Fruit fly (Drosophila melanogaster): ENCODE measurements around the gene CG15571.

CG15571 gene

dm6 chrX:4212725-4213124 is 4.5 kb downstream of the CG15571 start, which contains the start of gene CG43288:
TSS of gene CG43288 (plus strand) at chrX:4213025.
- TF ChIP-seq sens (GFP tag) (peak; percentile 12), nerfin-1 (tag; optimal IDR thresholded peaks at IDR 0.05) (no peak), ara (GFP tag; IDR thresholded peaks at IDR 0.05) (no peak)

dm6 chrX:4206764-4207163 is 10.4 kb downstream of the CG15571 start:
- no peak for TF ChIP-seq CG11723 (GFP tag; optimal IDR thresholded peaks at IDR 0.05)
- TF ChIP-seq CG11504 (tag; optimal IDR thresholded peaks at IDR 0.05) = peak; percentile 88
- TF ChIP-seq CG13123 (GFP tag; optimal IDR thresholded peaks at IDR 0.05) = no peak
- peak; percentile 61 for TF ChIP-seq scrt (GFP tag; optimal IDR thresholded peaks at IDR 0.05)
- TF ChIP-seq seq (GFP tag; IDR thresholded peaks at IDR 0.05) = no peak
- TF ChIP-seq pros (GFP tag; optimal IDR thresholded peaks at IDR 0.05) = peak; percentile 1
- TF ChIP-seq dm (GFP tag; optimal IDR thresholded peaks at IDR 0.05) = no peak
- TF ChIP-seq CG2199 (GFP tag; IDR thresholded peaks at IDR 0.05) = 0 out of 3 replicates have a peak, but pooled peaks have one; percentile 25

DNA sequence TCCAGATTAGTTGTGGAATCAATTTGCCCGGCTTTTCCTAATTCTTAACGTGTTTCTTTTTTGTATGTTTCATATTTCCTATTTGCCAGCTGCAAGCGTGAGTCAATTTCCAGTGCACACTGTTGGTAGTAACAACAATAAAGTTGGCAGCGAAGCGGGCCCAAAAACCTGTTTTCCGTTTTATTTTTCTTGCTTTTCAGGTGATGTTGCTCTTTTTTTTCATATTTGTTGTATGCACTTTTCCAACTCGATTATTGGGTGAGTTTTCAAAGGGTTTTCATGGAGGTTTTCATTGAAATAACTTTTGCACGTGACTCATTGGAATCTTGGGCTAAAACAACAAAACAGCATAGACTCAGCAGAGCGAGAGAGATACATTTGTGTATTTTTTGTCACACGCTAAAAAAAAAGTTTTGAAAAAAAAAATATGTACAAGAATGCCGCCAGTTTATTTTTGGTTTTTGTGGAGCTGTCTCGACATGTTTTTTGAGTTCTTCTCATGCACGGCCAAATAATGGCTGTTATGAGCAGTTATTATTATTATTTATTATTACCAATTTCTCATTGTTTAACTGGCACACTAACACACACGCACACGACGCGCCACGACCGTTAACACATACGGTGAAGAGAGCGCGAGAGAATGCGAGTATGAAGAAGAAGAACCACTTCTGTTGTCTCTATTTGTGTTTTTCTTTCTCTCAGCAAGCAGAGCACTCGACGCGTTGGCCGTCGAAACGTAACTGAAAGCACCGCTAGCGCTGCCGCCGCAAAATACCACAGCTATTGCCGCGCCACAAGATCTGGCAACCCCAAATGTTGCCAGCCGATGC is 11.6 kb downstream of the CG15571 start, which contains the start of gene Fas2:
TSS of gene Fas2 (minus strand) at position 748 of the 833 bp plus-strand sequence.
- peak; percentile 38 for TF ChIP-seq CrebB (tag; optimal IDR thresholded peaks at IDR 0.05)
- TF ChIP-seq CG9727 (GFP tag; optimal IDR thresholded peaks at IDR 0.05) = peak; percentile 12
- TF ChIP-seq CG17385 (GFP tag; optimal IDR thresholded peaks at IDR 0.05) = peak; percentile 93
- peak; percentile 25 for TF ChIP-seq CG15269 (tag; optimal IDR thresholded peaks at IDR 0.05)
- peak; percentile 6 for TF ChIP-seq gfzf (GFP tag; optimal IDR thresholded peaks at IDR 0.05)
- peak; percentile 58 for TF ChIP-seq odd (GFP tag; optimal IDR thresholded peaks at IDR 0.05)
- TF ChIP-seq klu (GFP tag; IDR thresholded peaks at IDR 0.05) = no peak
- TF ChIP-seq CG7745 (tag; optimal IDR thresholded peaks at IDR 0.05) = no peak
- peak; percentile 12 for TF ChIP-seq mam (GFP tag; optimal IDR thresholded peaks at IDR 0.05)
- TF ChIP-seq Gug (GFP tag; IDR thresholded peaks at IDR 0.05) = no peak
- no peak for TF ChIP-seq pnt (GFP tag; optimal IDR thresholded peaks at IDR 0.05)
- TF ChIP-seq nerfin-2 (GFP tag; IDR thresholded peaks at IDR 0.05; ENCODE audit: partially characterized antibody) = no peak
- TF ChIP-seq Adf1 (GFP tag; IDR thresholded peaks at IDR 0.05) = peak; percentile 70; the same call in 1 of the 2 replicates
- peak; percentile 69 for TF ChIP-seq Opbp (GFP tag; IDR thresholded peaks at IDR 0.05; ENCODE audit: partially characterized antibody)
- TF ChIP-seq dysf (GFP tag; IDR thresholded peaks at IDR 0.05) = peak; percentile 59
- peak; percentile 63 for TF ChIP-seq cg (GFP tag; optimal IDR thresholded peaks at IDR 0.05)
- TF ChIP-seq Bteb2 (GFP tag; optimal IDR thresholded peaks at IDR 0.05) = no peak
- no peak for TF ChIP-seq Poxn (GFP tag; IDR thresholded peaks at IDR 0.05)
- no peak for TF ChIP-seq CG31388 (GFP tag; optimal IDR thresholded peaks at IDR 0.05)
- no peak for TF ChIP-seq az2 (GFP tag; optimal IDR thresholded peaks at IDR 0.05)
- TF ChIP-seq CG7372 (GFP tag; IDR thresholded peaks at IDR 0.05) = no peak
- TF ChIP-seq lmd (GFP tag; IDR thresholded peaks at IDR 0.05) = peak; percentile 51
- TF ChIP-seq dpn (GFP tag; optimal IDR thresholded peaks at IDR 0.05) = peak in 1 of 2 experiments; percentile 47
- no peak for TF ChIP-seq Sin3A (optimal IDR thresholded peaks at IDR 0.05)
- no peak for TF ChIP-seq CG1792 (GFP tag; optimal IDR thresholded peaks at IDR 0.05)
- TF ChIP-seq dan (GFP tag; IDR thresholded peaks at IDR 0.05) = no peak
- TF ChIP-seq CG42726 (GFP tag; IDR thresholded peaks at IDR 0.05; ENCODE audit: partially characterized antibody) = peak; percentile 70
- no peak for TF ChIP-seq CG8281 (tag; optimal IDR thresholded peaks at IDR 0.05)
- peak; percentile 27 for TF ChIP-seq CG30403 (GFP tag; optimal IDR thresholded peaks at IDR 0.05)
- TF ChIP-seq CG31365 (tag; optimal IDR thresholded peaks at IDR 0.05) = no peak
- no peak for TF ChIP-seq D19A (tag; optimal IDR thresholded peaks at IDR 0.05)
- TF ChIP-seq toy (GFP tag; IDR thresholded peaks at IDR 0.05) = no peak
- no peak for TF ChIP-seq CG10959 (GFP tag; IDR thresholded peaks at IDR 0.05)
- no peak for TF ChIP-seq Lpt (GFP tag; optimal IDR thresholded peaks at IDR 0.05)
- TF ChIP-seq Dref (GFP tag; IDR thresholded peaks at IDR 0.05) = no peak
- 0 out of 2 replicates have a peak, but pooled peaks have one; percentile 14 for TF ChIP-seq HLH3B (GFP tag; IDR thresholded peaks at IDR 0.05)

Measured in whole organism, embryonic.